Worm (Caenorhabditis elegans): ENCODE measurements around the gene Y53F4B.14.

Gene Y53F4B.14

DNA sequence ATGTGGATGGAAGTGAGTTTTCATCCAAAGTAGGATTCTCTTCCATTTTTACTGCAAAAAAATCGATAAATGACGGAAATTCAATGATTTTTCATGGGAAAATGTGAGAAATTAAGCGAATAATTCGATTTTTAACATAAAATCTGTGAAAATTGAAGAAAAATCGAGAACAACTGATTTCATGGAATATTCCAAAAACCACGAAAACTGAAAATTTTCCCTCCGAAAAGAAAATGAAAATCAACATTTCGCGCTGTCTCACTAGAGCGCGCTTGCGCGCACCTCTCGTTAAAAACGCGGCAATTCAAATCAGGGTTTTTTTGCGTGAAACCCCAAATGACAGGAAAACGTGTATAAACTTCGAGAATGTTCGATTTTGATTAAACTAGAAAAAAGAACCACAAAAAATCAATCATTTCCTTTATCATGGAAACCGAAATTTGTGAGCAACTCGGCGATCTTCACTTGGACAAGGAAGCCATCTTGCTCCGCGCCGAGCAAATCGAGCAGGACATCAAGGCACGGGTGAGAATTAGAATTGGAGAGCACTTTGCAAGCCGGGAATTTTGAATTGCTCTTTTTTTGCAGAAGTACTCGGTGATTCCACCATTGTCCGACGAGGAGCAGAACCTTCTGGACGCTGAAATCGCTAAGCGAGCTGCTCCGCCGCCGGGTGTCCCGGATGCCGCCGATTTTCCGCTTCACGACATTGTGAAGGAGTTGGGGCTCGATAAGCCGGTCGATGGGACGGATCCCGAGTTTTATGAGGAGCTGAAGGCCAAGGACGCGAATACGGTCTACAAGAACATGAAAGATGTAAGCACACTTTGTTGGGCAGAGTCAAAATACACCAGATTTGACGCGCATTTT is 27.2 kb upstream of the Y53F4B.14 start, which contains the start of the genes Y53F4B.9 and Y53F4B.11 (continued):
- TF ChIP-seq dmd-4 (tag; optimal IDR thresholded peaks at IDR 0.05; ENCODE audit: borderline replicate concordance) (no peak), elt-2 (tag; optimal IDR thresholded peaks at IDR 0.05) (no peak), lin-11 (tag; optimal IDR thresholded peaks at IDR 0.05) (no peak), syd-9 (tag; optimal IDR thresholded peaks at IDR 0.05) (no peak), nhr-232 (tag; optimal IDR thresholded peaks at IDR 0.05) (no peak), ceh-34 (tag; optimal IDR thresholded peaks at IDR 0.05) (no peak), ztf-16 (tag; optimal IDR thresholded peaks at IDR 0.05) (no peak), ceh-48 (tag; optimal IDR thresholded peaks at IDR 0.05) (peak; percentile 1), ceh-18 (tag; optimal IDR thresholded peaks at IDR 0.05) (peak; percentile 29), ceh-22 (tag; optimal IDR thresholded peaks at IDR 0.05) (no peak), pha-2 (tag; optimal IDR thresholded peaks at IDR 0.05) (no peak), rnt-1 (tag; optimal IDR thresholded peaks at IDR 0.05) (peak; percentile 41), ama-1 (optimal IDR thresholded peaks at IDR 0.05) (no peak), ref-2 (tag; optimal IDR thresholded peaks at IDR 0.05) (peak; percentile 20), ceh-14 (tag; optimal IDR thresholded peaks at IDR 0.05) (no peak), sox-2 (GFP tag; IDR thresholded peaks at IDR 0.05) (no peak), C38D4.7 (GFP tag; optimal IDR thresholded peaks at IDR 0.05) (no peak)

DNA sequence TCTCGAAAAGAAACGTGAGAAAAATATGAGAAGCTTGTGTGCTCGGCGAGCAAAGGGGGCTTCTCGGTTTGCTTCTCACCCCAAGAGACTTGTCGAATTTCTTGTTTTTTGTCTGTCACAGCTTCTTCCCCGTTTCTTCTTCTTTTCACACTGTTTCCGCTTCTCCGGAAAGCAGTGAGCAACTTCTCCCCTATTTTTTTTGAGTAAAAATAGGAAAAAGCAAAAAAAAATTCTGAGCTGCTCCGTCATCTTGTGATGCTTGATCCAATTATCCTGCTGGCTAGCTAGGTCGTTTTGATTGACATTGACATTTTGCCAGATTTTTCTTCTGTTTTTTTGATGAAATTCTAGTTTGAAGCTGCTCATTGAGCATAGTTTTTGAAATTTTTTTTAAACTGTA is 23.4 kb upstream of the Y53F4B.14 start, which contains the start of gene Y53F4B.51:
Y53F4B.51 (minus strand) TSS at position 63 of the 400 bp plus-strand sequence.
- TF ChIP-seq hlh-8 (tag; optimal IDR thresholded peaks at IDR 0.05): no peak
- TF ChIP-seq unc-42 (tag; optimal IDR thresholded peaks at IDR 0.05): peak; percentile 45

DNA sequence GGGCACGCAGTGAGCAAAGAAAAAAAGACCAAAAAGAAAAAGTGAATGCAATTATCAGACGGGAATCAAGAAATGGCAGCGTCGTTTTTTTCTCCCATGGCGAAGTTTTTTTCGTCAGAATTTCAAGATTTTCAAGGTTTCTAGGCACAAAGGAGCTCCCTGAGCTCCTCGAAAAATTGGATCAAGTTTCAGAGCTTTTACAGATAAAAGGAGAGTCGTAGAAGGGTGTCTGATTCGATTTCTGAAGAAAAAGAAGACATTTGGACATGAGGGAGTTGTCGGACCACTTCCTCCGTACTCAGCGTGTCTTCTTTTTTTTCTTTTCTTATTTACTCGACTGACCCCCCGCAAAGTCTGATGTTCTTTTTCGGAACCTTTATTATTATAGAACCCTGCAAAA is 22.1 kb upstream of the Y53F4B.14 start:
- TF ChIP-seq fkh-10 (GFP tag; optimal IDR thresholded peaks at IDR 0.05) (no peak), unc-42 (tag; optimal IDR thresholded peaks at IDR 0.05) (peak; percentile 55), ttx-3 (tag; optimal IDR thresholded peaks at IDR 0.05) (no peak), hlh-15 (tag; optimal IDR thresholded peaks at IDR 0.05) (no peak), pqm-1 (tag; optimal IDR thresholded peaks at IDR 0.05) (no peak), ets-4 (tag; optimal IDR thresholded peaks at IDR 0.05) (no peak)

DNA sequence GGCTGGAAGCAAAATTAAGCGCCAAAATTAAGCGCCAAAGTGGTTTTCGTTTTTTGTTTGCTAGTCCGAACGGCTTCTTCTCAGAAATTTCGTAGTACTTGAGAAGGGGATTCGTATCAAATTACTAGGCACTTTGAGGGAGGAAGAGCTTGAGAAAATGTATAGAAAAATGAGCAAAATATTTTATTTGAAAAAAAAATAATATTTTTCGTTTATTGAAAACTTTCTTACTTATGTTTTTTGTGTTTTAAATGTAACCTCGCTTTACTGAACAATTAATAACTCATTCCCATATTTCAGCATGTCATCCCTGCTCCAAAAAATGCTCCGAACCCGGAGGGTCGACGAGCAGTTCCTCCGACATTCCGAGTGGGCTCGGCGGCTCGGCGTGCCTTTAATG is 18.9 kb upstream of the Y53F4B.14 start, which contains the start of gene Y53F4B.12:
Y53F4B.12 (plus strand) TSS at position 301 of the 400 bp plus-strand sequence.
- TF ChIP-seq elt-4 (tag; optimal IDR thresholded peaks at IDR 0.05): no peak
- no peak for TF ChIP-seq C08G9.2 (tag; optimal IDR thresholded peaks at IDR 0.05)
- TF ChIP-seq tbx-2 (tag; optimal IDR thresholded peaks at IDR 0.05): no peak
- no peak for TF ChIP-seq ttx-3 (tag; optimal IDR thresholded peaks at IDR 0.05)
- TF ChIP-seq nhr-11 (tag; optimal IDR thresholded peaks at IDR 0.05): no peak
- TF ChIP-seq C38D4.7 (GFP tag; optimal IDR thresholded peaks at IDR 0.05): no peak
- TF ChIP-seq npax-4 (tag; optimal IDR thresholded peaks at IDR 0.05): no peak
- no peak for TF ChIP-seq odd-2 (tag; optimal IDR thresholded peaks at IDR 0.05)
- no peak for TF ChIP-seq pax-1 (tag; optimal IDR thresholded peaks at IDR 0.05)

DNA sequence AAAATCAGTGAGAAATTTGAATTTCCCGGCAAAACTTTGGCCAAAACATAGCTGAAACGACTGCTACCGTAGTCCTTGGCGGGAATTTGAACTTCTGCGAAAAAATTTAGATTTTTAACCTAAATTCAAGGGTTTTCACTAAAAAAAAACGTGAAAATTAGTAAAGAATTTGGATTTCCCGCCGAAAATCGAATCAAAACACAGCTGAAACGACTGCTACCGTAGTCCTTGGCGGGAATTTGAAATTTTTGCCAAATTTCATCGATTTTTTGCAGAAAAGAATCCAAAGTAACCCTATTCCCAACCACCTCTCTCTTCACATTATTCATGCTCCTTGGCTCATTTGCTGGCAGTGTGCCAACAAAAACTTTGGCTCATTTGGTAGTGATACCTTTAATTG is 12.7 kb upstream of the Y53F4B.14 start:
- no peak for TF ChIP-seq ceh-34 (tag; optimal IDR thresholded peaks at IDR 0.05)
- no peak for TF ChIP-seq pros-1 (tag; optimal IDR thresholded peaks at IDR 0.05)
- TF ChIP-seq K02D7.2 (tag; optimal IDR thresholded peaks at IDR 0.05): no peak
- no peak for TF ChIP-seq zip-5 (tag; optimal IDR thresholded peaks at IDR 0.05)
- no peak for TF ChIP-seq tbx-2 (tag; optimal IDR thresholded peaks at IDR 0.05)
- TF ChIP-seq nhr-232 (tag; optimal IDR thresholded peaks at IDR 0.05): no peak
- TF ChIP-seq ceh-14 (tag; optimal IDR thresholded peaks at IDR 0.05): no peak
- TF ChIP-seq T23F11.4 (GFP tag; optimal IDR thresholded peaks at IDR 0.05): no peak
- TF ChIP-seq unc-86 (tag; optimal IDR thresholded peaks at IDR 0.05): no peak
- TF ChIP-seq ahr-1 (tag; optimal IDR thresholded peaks at IDR 0.05): no peak
- no peak for TF ChIP-seq pha-4 (tag; optimal IDR thresholded peaks at IDR 0.05)

All from whole organism, late embryonic.